Worm (Caenorhabditis elegans): ENCODE results near the gene gldi-7.

Gene gldi-7

ce11 chrII:8481731-8482253 is 49.2 kb downstream of the gldi-7 start, which contains the start of gene M05D6.5 (continued):
- no peak for TF ChIP-seq hlh-30 (tag; optimal IDR thresholded peaks at IDR 0.05; ENCODE audit: insufficient read depth)
- peak; percentile 3; the same call in 1 of the 2 replicates for TF ChIP-seq vab-7 (GFP tag; IDR thresholded peaks at IDR 0.05)
- peak; percentile 14 for TF ChIP-seq ama-1 (optimal IDR thresholded peaks at IDR 0.05)
- TF ChIP-seq unc-62 (GFP tag; optimal IDR thresholded peaks at IDR 0.05 in 1 of 2) = peak in 1 of 2 experiments; percentile 34
- TF ChIP-seq unc-62 (tag; optimal IDR thresholded peaks at IDR 0.05) = no peak

- peak; percentile 24 for TF ChIP-seq nhr-28 (tag; optimal IDR thresholded peaks at IDR 0.05)
- TF ChIP-seq mep-1 (tag; optimal IDR thresholded peaks at IDR 0.05) = peak; percentile 37
- TF ChIP-seq ceh-82 (tag; optimal IDR thresholded peaks at IDR 0.05) = no peak
- TF ChIP-seq nhr-102 (tag; optimal IDR thresholded peaks at IDR 0.05) = peak; percentile 40
- peak; percentile 83 for TF ChIP-seq mxl-2 (GFP tag; conservative IDR thresholded peaks at IDR 0.05)
- TF ChIP-seq unc-62 (GFP tag; optimal IDR thresholded peaks at IDR 0.05 in 1 of 2) = peak in 1 of 2 experiments; percentile 5
- no peak for TF ChIP-seq unc-62 (tag; optimal IDR thresholded peaks at IDR 0.05)
- TF ChIP-seq nhr-48 (tag; optimal IDR thresholded peaks at IDR 0.05) = peak; percentile 56
- 0 out of 2 replicates have a peak, but pooled peaks have one; percentile 41 for TF ChIP-seq Y75B8A.6 (GFP tag; IDR thresholded peaks at IDR 0.05)
- TF ChIP-seq F44E2.7 (GFP tag; IDR thresholded peaks at IDR 0.05) = no peak
- TF ChIP-seq madf-9 (GFP tag; conservative IDR thresholded peaks at IDR 0.05) = no peak
- peak; percentile 69 for TF ChIP-seq mdt-29 (GFP tag; IDR thresholded peaks at IDR 0.05)
- TF ChIP-seq snpc-1.2 (GFP tag; IDR thresholded peaks at IDR 0.05) = peak; percentile 15; the same call in 1 of the 2 replicates
- TF ChIP-seq lin-1 (GFP tag; IDR thresholded peaks at IDR 0.05) = 0 out of 2 replicates have a peak, but pooled peaks have one; percentile 8
- peak; percentile 42 for TF ChIP-seq T20F7.1 (GFP tag; optimal IDR thresholded peaks at IDR 0.05)
- TF ChIP-seq F26F4.8 (GFP tag; conservative IDR thresholded peaks at IDR 0.05) = no peak
- TF ChIP-seq hlh-11 (tag; optimal IDR thresholded peaks at IDR 0.05) = peak; percentile 60
- TF ChIP-seq tra-1 (GFP tag; IDR thresholded peaks at IDR 0.05) = 0 out of 2 replicates have a peak, but pooled peaks have one; percentile 23
- TF ChIP-seq zip-11 (GFP tag; IDR thresholded peaks at IDR 0.05) = 0 out of 2 replicates have a peak, but pooled peaks have one; percentile 14
- peak; percentile 37 for TF ChIP-seq T26A8.4 (GFP tag; IDR thresholded peaks at IDR 0.05)
- peak in 1 of 2 experiments; percentile 52 for TF ChIP-seq lsy-2 (tag; optimal IDR thresholded peaks at IDR 0.05)
- TF ChIP-seq mdl-1 (tag; optimal IDR thresholded peaks at IDR 0.05) = peak in 1 of 2 experiments; percentile 17
- no peak for TF ChIP-seq ztf-7 (tag; optimal IDR thresholded peaks at IDR 0.05)
- peak; percentile 11 for TF ChIP-seq dve-1 (tag; optimal IDR thresholded peaks at IDR 0.05; ENCODE audit: insufficient read depth)
- TF ChIP-seq hlh-30 (tag; optimal IDR thresholded peaks at IDR 0.05; ENCODE audit: insufficient read depth) = peak; percentile 40
- no peak for TF ChIP-seq lin-15B (tag; optimal IDR thresholded peaks at IDR 0.05)
- peak in 1 of 2 experiments; percentile 75 for TF ChIP-seq hif-1 (tag; optimal IDR thresholded peaks at IDR 0.05)
- peak; percentile 39 for TF ChIP-seq nhr-77 (tag; optimal IDR thresholded peaks at IDR 0.05)
- 0 out of 2 replicates have a peak, but pooled peaks have one; percentile 27 for TF ChIP-seq lin-38 (GFP tag; IDR thresholded peaks at IDR 0.05)
- TF ChIP-seq ZK337.2 (GFP tag; IDR thresholded peaks at IDR 0.05) = no peak
- TF ChIP-seq pha-4 (GFP tag; IDR thresholded peaks at IDR 0.05) = peak; percentile 27; the same call in 1 of the 2 replicates
- no peak for TF ChIP-seq pha-4 (tag; optimal IDR thresholded peaks at IDR 0.05)
- TF ChIP-seq daf-19 (GFP tag; conservative IDR thresholded peaks at IDR 0.05) = 0 out of 2 replicates have a peak, but pooled peaks have one; percentile 10
- 0 out of 2 replicates have a peak, but pooled peaks have one; percentile 48 for TF ChIP-seq Y105C5A.15 (GFP tag; IDR thresholded peaks at IDR 0.05)
- TF ChIP-seq madf-5 (GFP tag; IDR thresholded peaks at IDR 0.05) = peak in 1 of 2 experiments; percentile 11; a peak in 1 of 4 replicates
- TF ChIP-seq snpc-4 (tag; optimal IDR thresholded peaks at IDR 0.05) = no peak
- TF ChIP-seq aha-1 (tag) = peak; percentile 98
- TF ChIP-seq php-3 (GFP tag; IDR thresholded peaks at IDR 0.05) = peak; percentile 47
- TF ChIP-seq dmd-6 (GFP tag; IDR thresholded peaks at IDR 0.05) = peak; percentile 72
- TF ChIP-seq daf-16 (GFP tag; optimal IDR thresholded peaks at IDR 0.05) = peak in 1 of 2 experiments; percentile 87
- TF ChIP-seq daf-16 (tag; optimal IDR thresholded peaks at IDR 0.05) = peak; percentile 70
Observed at ce11 chrII:8481033-8481708, 49.9 kb downstream of the gldi-7 start.

Measured in whole organism, L4 larva.